Worm (Caenorhabditis elegans): ENCODE results near the gene aldo-2.

- TF ChIP-seq nhr-12 (tag; optimal IDR thresholded peaks at IDR 0.05) (no peak), dpl-1 (GFP tag; optimal IDR thresholded peaks at IDR 0.05) (peak; percentile 19 to 50 (median 22)), ama-1 (optimal IDR thresholded peaks at IDR 0.05) (no peak), fkh-10 (GFP tag; optimal IDR thresholded peaks at IDR 0.05) (no peak), C04F5.9 (tag; optimal IDR thresholded peaks at IDR 0.05) (no peak), ztf-11 (tag; optimal IDR thresholded peaks at IDR 0.05) (no peak), tbx-2 (tag; optimal IDR thresholded peaks at IDR 0.05) (no peak)
Measured at ce11 chrIII:5897468-5897867, 21.0 kb upstream of the aldo-2 start.

Data from whole organism, L1 larva.